Worm (Caenorhabditis elegans) whole organism, young adult: ENCODE data around the gene srx-26.
A peak's percentile ranks its signal among the peaks of the same experiment; 100 is the strongest.

Experiments used
- B0261.1 ChIP-seq: sonication (generic microtip); optimal IDR thresholded peaks from 2 replicates; lab custom pipeline; 2016; ENCODE audit warnings: mild to moderate bottlenecking, missing genetic modification characterization, moderate library complexity, missing compliant biosample characterization
- C06A6.2 ChIP-seq: fragments of 200-800 bp; sonication (Bioruptor generic); conservative IDR thresholded peaks from 2 replicates; pipeline ENCODE4 v1.3.6; 2022; ENCODE audit warnings: missing genetic modification characterization, missing compliant biosample characterization
- C17E4.6 ChIP-seq: fragments of 200-800 bp; sonication (Bioruptor generic); IDR thresholded peaks from 2 replicates; pipeline ENCODE4 v1.3.6; 2022; ENCODE audit warnings: missing genetic modification reagents, missing genetic modification characterization, missing compliant biosample characterization
- F23B12.7 ChIP-seq: sonication (generic microtip); optimal IDR thresholded peaks from 2 replicates; lab custom pipeline; 2017; ENCODE audit warnings: missing genetic modification characterization, mild to moderate bottlenecking, missing compliant biosample characterization, antibody characterized with exemption, moderate library complexity; ENCODE audit not compliant: insufficient read depth
- F33H1.4 ChIP-seq: fragments of 200-800 bp; sonication (Bioruptor generic); IDR thresholded peaks from 2 replicates; pipeline ENCODE4 v1.3.6; 2022; ENCODE audit warnings: missing genetic modification reagents, missing genetic modification characterization, missing compliant biosample characterization
- F52B5.7 ChIP-seq: sonication (generic microtip); optimal IDR thresholded peaks from 2 replicates; lab custom pipeline; 2016; ENCODE audit warnings: mild to moderate bottlenecking, missing genetic modification characterization, missing compliant biosample characterization
- F55B11.4 ChIP-seq: sonication (generic microtip); optimal IDR thresholded peaks from 2 replicates; lab custom pipeline; 2016; ENCODE audit warnings: missing compliant biosample characterization, missing genetic modification characterization, borderline replicate concordance; ENCODE audit not compliant: insufficient read depth
- K12H6.12 ChIP-seq: fragments of 200-800 bp; sonication (Bioruptor generic); optimal IDR thresholded peaks from 2 replicates; lab custom pipeline; 2018; ENCODE audit warnings: mild to moderate bottlenecking, missing genetic modification characterization, missing compliant biosample characterization
- Y53F4B.3 ChIP-seq: fragments of 200-800 bp; sonication (Bioruptor generic); IDR thresholded peaks from 2 replicates; pipeline ENCODE4 v1.3.6; 2022; ENCODE audit warnings: missing genetic modification reagents, missing genetic modification characterization, missing compliant biosample characterization
- Y56A3A.18 ChIP-seq: fragments of 200-800 bp; sonication (Bioruptor generic); IDR thresholded peaks from 2 replicates; pipeline ENCODE4 v1.3.6; 2022; ENCODE audit warnings: missing genetic modification reagents, missing genetic modification characterization, missing compliant biosample characterization
- Y67H2A.10 ChIP-seq: fragments of 200-800 bp; sonication (Bioruptor generic); conservative IDR thresholded peaks from 2 replicates; pipeline ENCODE4 v1.3.6; 2022; ENCODE audit warnings: missing genetic modification reagents, missing genetic modification characterization, missing compliant biosample characterization
- attf-3 ChIP-seq: fragments of 200-800 bp; sonication (Bioruptor generic); conservative IDR thresholded peaks from 2 replicates; pipeline ENCODE4 v1.3.6; 2022; ENCODE audit warnings: missing genetic modification reagents, missing genetic modification characterization, missing compliant biosample characterization
- attf-5 ChIP-seq: fragments of 200-800 bp; sonication (Bioruptor generic); optimal IDR thresholded peaks from 2 replicates; lab custom pipeline; 2018; ENCODE audit warnings: mild to moderate bottlenecking, missing genetic modification characterization, missing compliant biosample characterization
- ceh-91 ChIP-seq: fragments of 200-800 bp; sonication (Bioruptor generic); IDR thresholded peaks from 2 replicates; pipeline ENCODE4 v1.3.6; 2022; ENCODE audit warnings: missing genetic modification reagents, missing genetic modification characterization, missing compliant biosample characterization
- chd-7 ChIP-seq: sonication (generic microtip); optimal IDR thresholded peaks from 2 replicates; lab custom pipeline; 2016; ENCODE audit warnings: mild to moderate bottlenecking, missing genetic modification characterization, moderate library complexity, missing compliant biosample characterization
- die-1 ChIP-seq: sonication (generic microtip); optimal IDR thresholded peaks from 2 replicates; lab custom pipeline; 2016; ENCODE audit warnings: missing genotype, mild to moderate bottlenecking, missing genetic modification characterization, missing compliant biosample characterization
- dox-1 ChIP-seq: fragments of 200-800 bp; sonication (Bioruptor generic); IDR thresholded peaks from 2 replicates; pipeline ENCODE4 v1.3.6; 2022; ENCODE audit warnings: missing genetic modification reagents, missing genetic modification characterization, missing compliant biosample characterization
- egl-18 ChIP-seq: fragments of 200-800 bp; sonication (Bioruptor generic); IDR thresholded peaks from 2 replicates; pipeline ENCODE4 v1.3.6; 2022; ENCODE audit warnings: missing genetic modification reagents, missing genetic modification characterization, missing compliant biosample characterization
- egrh-3 ChIP-seq: fragments of 200-800 bp; sonication (Bioruptor generic); IDR thresholded peaks from 2 replicates; pipeline ENCODE4 v1.3.6; 2022; ENCODE audit warnings: missing genetic modification reagents, missing genetic modification characterization, missing compliant biosample characterization
- hlh-12 ChIP-seq: sonication (generic microtip); optimal IDR thresholded peaks from 2 replicates; lab custom pipeline; 2016; ENCODE audit warnings: missing genetic modification characterization, missing compliant biosample characterization
- hmg-1.2 ChIP-seq: fragments of 200-800 bp; sonication (Bioruptor generic); IDR thresholded peaks from 2 replicates; pipeline ENCODE4 v1.3.6; 2022; ENCODE audit warnings: missing genetic modification reagents, missing genetic modification characterization, missing compliant biosample characterization
- hmg-20 ChIP-seq: fragments of 200-800 bp; sonication (Bioruptor generic); IDR thresholded peaks from 2 replicates; pipeline ENCODE4 v1.3.6; 2022; ENCODE audit warnings: missing genetic modification reagents, missing genetic modification characterization, missing compliant biosample characterization
- hrde-1 ChIP-seq: sonication (generic microtip); optimal IDR thresholded peaks from 2 replicates; lab custom pipeline; 2016; ENCODE audit warnings: missing genetic modification characterization, mild to moderate bottlenecking, missing compliant biosample characterization, moderate library complexity, missing genotype, missing genetic modification reagents, borderline replicate concordance
- lin-26 ChIP-seq: fragments of 200-800 bp; sonication (Bioruptor generic); IDR thresholded peaks from 2 replicates; pipeline ENCODE4 v1.3.6; 2022; ENCODE audit warnings: missing genetic modification reagents, missing genetic modification characterization, missing compliant biosample characterization
- lsl-1 ChIP-seq: fragments of 200-800 bp; sonication (Bioruptor generic); optimal IDR thresholded peaks from 2 replicates; lab custom pipeline; 2018; ENCODE audit warnings: mild to moderate bottlenecking, missing genetic modification characterization, moderate library complexity, missing compliant biosample characterization
- lsy-27 ChIP-seq: sonication (generic microtip); optimal IDR thresholded peaks from 2 replicates; lab custom pipeline; 2017; ENCODE audit warnings: missing genetic modification characterization, mild to moderate bottlenecking, missing compliant biosample characterization, antibody characterized with exemption, missing genotype, borderline replicate concordance; ENCODE audit not compliant: insufficient read depth
- madf-10 ChIP-seq: sonication (generic microtip); optimal IDR thresholded peaks from 2 replicates; lab custom pipeline; 2016; ENCODE audit warnings: mild to moderate bottlenecking, missing genetic modification characterization, missing compliant biosample characterization
- mcd-1 ChIP-seq: fragments of 200-800 bp; sonication (Bioruptor generic); IDR thresholded peaks from 2 replicates; pipeline ENCODE4 v1.3.6; 2022; ENCODE audit warnings: missing genetic modification reagents, missing genetic modification characterization, missing compliant biosample characterization
- mel-28 ChIP-seq: sonication (generic microtip); optimal IDR thresholded peaks from 2 replicates; lab custom pipeline; 2016; ENCODE audit warnings: borderline replicate concordance, mild to moderate bottlenecking, missing genetic modification characterization, missing compliant biosample characterization
- mxl-1 ChIP-seq: sonication (generic microtip); optimal IDR thresholded peaks from 2 replicates; lab custom pipeline; 2016; ENCODE audit warnings: missing genetic modification characterization, missing compliant biosample characterization
- nfyb-1 ChIP-seq: fragments of 200-800 bp; sonication (Bioruptor generic); IDR thresholded peaks from 2 replicates; pipeline ENCODE4 v1.3.6; 2022; ENCODE audit warnings: missing genetic modification reagents, missing genetic modification characterization, missing compliant biosample characterization
- nhr-27 ChIP-seq: fragments of 200-800 bp; sonication (Bioruptor generic); optimal IDR thresholded peaks from 2 replicates; lab custom pipeline; 2018; ENCODE audit warnings: mild to moderate bottlenecking, missing genetic modification characterization, moderate library complexity, missing compliant biosample characterization
- pha-4 ChIP-seq: fragments of 150-350 bp; sonication (generic microtip); optimal IDR thresholded peaks from 2 replicates; lab custom pipeline; 2014; ENCODE audit warnings: missing biosample characterization, missing genetic modification reagents, missing genetic modification characterization
- repo-1 ChIP-seq: sonication (generic microtip); optimal IDR thresholded peaks from 2 replicates; lab custom pipeline; 2017; ENCODE audit warnings: mild to moderate bottlenecking, missing genetic modification characterization, missing compliant biosample characterization
- snpc-1.1 ChIP-seq: sonication (generic microtip); optimal IDR thresholded peaks from 2 replicates; lab custom pipeline; 2017; ENCODE audit warnings: missing genetic modification characterization, mild to moderate bottlenecking, missing compliant biosample characterization, antibody characterized with exemption, moderate library complexity, missing genotype, missing genetic modification reagents; ENCODE audit not compliant: insufficient read depth
- snpc-3.4 ChIP-seq: sonication (generic microtip); optimal IDR thresholded peaks from 2 replicates; lab custom pipeline; 2017; ENCODE audit warnings: missing genetic modification characterization, mild to moderate bottlenecking, missing compliant biosample characterization, antibody characterized with exemption, moderate library complexity, missing genotype, missing genetic modification reagents
- snpc-4 ChIP-seq, 5 experiments: fragments of 150-350 bp in 1 of 5; sonication (generic microtip) in 4 of 5; optimal IDR thresholded peaks; 2 replicates each; lab custom pipeline; 2014 to 2018; ENCODE audit warnings: missing genetic modification characterization in 5 of 5, missing biosample characterization in 3 of 5, antibody characterized with exemption in 2 of 5, mild to moderate bottlenecking in 2 of 5, missing compliant biosample characterization in 2 of 5, missing genotype in 2 of 5, moderate library complexity in 2 of 5, missing genetic modification reagents in 1 of 5
- somi-1 ChIP-seq: fragments of 200-800 bp; sonication (Bioruptor generic); optimal IDR thresholded peaks from 2 replicates; lab custom pipeline; 2018; ENCODE audit warnings: mild to moderate bottlenecking, missing genetic modification characterization, missing compliant biosample characterization
- tlf-1 ChIP-seq: fragments of 200-800 bp; sonication (Bioruptor generic); optimal IDR thresholded peaks from 2 replicates; lab custom pipeline; 2018; ENCODE audit warnings: mild to moderate bottlenecking, missing genetic modification characterization, missing compliant biosample characterization
- ztf-25 ChIP-seq: fragments of 200-800 bp; sonication (Bioruptor generic); IDR thresholded peaks from 2 replicates; pipeline ENCODE4 v1.3.6; 2022; ENCODE audit warnings: missing genetic modification reagents, missing genetic modification characterization, missing compliant biosample characterization
- ztf-26 ChIP-seq: sonication (generic microtip); optimal IDR thresholded peaks from 2 replicates; lab custom pipeline; 2017; ENCODE audit warnings: missing genetic modification characterization, missing compliant biosample characterization
- ztf-3 ChIP-seq: fragments of 200-800 bp; sonication (Bioruptor generic); optimal IDR thresholded peaks from 2 replicates; lab custom pipeline; 2018; ENCODE audit warnings: mild to moderate bottlenecking, missing genetic modification characterization, missing compliant biosample characterization
- ztf-6 ChIP-seq: fragments of 200-800 bp; sonication (Bioruptor generic); IDR thresholded peaks from 2 replicates; pipeline ENCODE4 v1.3.6; 2022; ENCODE audit warnings: missing genetic modification reagents, missing genetic modification characterization, missing compliant biosample characterization

The srx-26 gene

DNA sequence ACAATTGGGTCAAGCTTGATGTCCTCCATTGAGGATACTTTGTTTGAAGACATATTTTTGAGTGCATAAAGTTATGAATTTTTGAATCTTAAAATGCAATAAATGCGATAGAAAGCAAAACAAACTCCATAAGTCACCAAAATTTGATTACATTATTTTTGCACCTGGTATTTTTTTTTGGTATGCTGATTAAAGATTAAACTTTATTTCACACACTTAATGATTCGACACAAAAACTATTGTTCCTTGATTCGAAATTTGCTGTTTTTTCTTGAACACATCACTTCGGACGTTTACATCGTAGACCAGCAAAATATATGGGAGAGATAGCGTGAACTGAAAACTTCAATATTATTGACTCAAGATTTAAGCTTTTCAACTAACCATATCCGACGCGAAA is 12.7 kb downstream of the srx-26 start, which contains the start of gene srg-61:
srg-61 (minus strand) TSS at position 101 of the 400 bp plus-strand sequence.
- TF ChIP-seq ztf-3 (GFP tag; lab: Kevin White, UChicago), result no peak
- no peak for TF ChIP-seq hmg-20 (GFP tag; lab: Robert Waterston, UW)
- no peak for TF ChIP-seq dox-1 (GFP tag; lab: Robert Waterston, UW)
- no peak for TF ChIP-seq die-1 (tag; lab: Kevin White, UChicago)
- no peak for TF ChIP-seq chd-7 (tag; lab: Kevin White, UChicago)
- no peak for TF ChIP-seq pha-4 (tag; lab: Kevin White, UChicago)
- no peak for TF ChIP-seq ztf-26
- no peak for TF ChIP-seq Y53F4B.3 (GFP tag; lab: Robert Waterston, UW)
- TF ChIP-seq F33H1.4 (GFP tag; lab: Robert Waterston, UW), result no peak
- no peak for TF ChIP-seq somi-1 (GFP tag; lab: Kevin White, UChicago)
- TF ChIP-seq madf-10 (tag; lab: Kevin White, UChicago), result no peak
- no peak for TF ChIP-seq egl-18 (GFP tag; lab: Robert Waterston, UW)
- no peak for TF ChIP-seq hlh-12
- TF ChIP-seq F55B11.4, result no peak
- no peak for TF ChIP-seq attf-3 (GFP tag; lab: Robert Waterston, UW)
- no peak for TF ChIP-seq Y56A3A.18
- no peak for TF ChIP-seq nfyb-1 (GFP tag; lab: Robert Waterston, UW)

DNA sequence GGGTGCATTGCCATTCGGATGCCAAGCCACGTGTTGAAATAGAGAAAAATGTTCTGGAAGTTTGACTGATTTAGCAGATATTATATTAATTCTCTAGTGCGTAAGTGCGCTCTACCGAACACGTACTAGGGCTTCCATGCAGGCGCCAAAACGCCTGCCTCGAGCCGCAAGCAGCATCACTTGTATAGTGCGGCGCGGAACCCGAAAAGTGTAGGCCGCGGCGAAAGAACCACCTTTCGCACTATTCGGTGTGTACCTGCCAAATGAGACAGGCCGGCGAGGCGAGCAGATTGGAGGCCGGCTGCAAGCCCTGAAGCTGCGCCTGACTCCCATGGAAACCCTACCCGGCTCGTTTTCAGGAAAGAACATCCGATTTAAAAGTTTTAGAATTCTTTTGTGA is 13.3 kb downstream of the srx-26 start:
- TF ChIP-seq snpc-4 (GFP tag; optimal IDR thresholded peaks at IDR 0.05; lab: Kevin White, UChicago) (peak; percentile 80), snpc-4 (tag; optimal IDR thresholded peaks at IDR 0.05; lab: Kevin White, UChicago) (peak in 3 of 4 experiments; percentile 83 to 93 (median 92)), snpc-1.1 (tag; lab: Kevin White, UChicago) (peak; percentile 82), attf-5 (GFP tag; lab: Kevin White, UChicago) (no peak), hlh-12 (no peak), egrh-3 (GFP tag; lab: Robert Waterston, UW) (peak; percentile 37; the same call in 1 of the 2 replicates), K12H6.12 (tag; lab: Kevin White, UChicago) (no peak), pha-4 (tag; lab: Kevin White, UChicago) (no peak), snpc-3.4 (tag; lab: Kevin White, UChicago) (peak; percentile 24), lsl-1 (GFP tag; lab: Kevin White, UChicago) (peak; percentile 6), C17E4.6 (no peak), ztf-25 (GFP tag; lab: Robert Waterston, UW) (no peak), lin-26 (GFP tag; lab: Robert Waterston, UW) (peak; percentile 56; the same call in 1 of the 2 replicates), repo-1 (tag; lab: Kevin White, UChicago) (no peak)

DNA sequence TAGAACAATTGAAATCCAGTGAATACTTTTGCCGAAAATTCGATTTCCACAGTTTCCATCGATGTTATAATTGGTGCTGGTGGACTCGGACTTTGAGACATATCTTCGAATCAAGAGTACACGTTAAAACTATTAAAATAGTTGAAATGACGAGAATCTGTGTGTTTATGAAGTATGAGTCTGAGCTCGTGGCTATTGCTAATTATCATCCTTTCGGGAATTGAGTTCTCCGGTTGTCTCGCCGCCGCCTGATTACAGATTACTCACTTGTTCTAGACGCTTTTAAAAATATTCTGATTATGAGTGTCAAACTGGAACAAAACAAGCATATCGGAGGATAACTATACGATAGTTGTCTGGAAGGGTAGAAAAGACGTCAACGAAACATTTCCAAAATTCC is 14.7 kb downstream of the srx-26 start, which contains the start of gene srg-56:
srg-56 (minus strand) TSS at position 101 of the 400 bp plus-strand sequence.
- TF ChIP-seq mxl-1 (tag; lab: Kevin White, UChicago) (no peak), ztf-6 (no peak), tlf-1 (GFP tag; lab: Kevin White, UChicago) (no peak), B0261.1 (tag; lab: Kevin White, UChicago) (no peak)

DNA sequence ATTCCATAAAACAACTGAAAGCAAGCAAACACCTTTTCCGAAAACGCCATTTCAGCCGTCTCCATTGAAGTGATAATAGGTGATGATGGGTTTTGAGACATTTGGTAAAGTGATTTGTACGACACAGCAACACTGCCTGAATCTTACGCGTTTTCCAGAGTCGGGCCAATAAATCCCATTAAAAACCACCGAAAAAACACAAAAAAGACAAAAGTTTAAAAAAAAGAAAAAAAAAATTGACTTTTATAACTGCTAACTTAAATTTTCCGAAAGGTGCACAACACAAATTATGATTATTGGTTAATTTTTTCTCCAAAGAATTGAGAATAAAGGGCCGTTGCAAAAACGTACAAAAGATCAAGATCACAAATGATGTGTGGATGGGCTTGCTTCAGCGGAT is 18.5 kb downstream of the srx-26 start, which contains the start of gene srg-57:
srg-57 (minus strand) TSS at position 101 of the 400 bp plus-strand sequence.
- TF ChIP-seq ztf-26, result no peak
- TF ChIP-seq nhr-27 (tag; lab: Kevin White, UChicago), result no peak
- TF ChIP-seq F23B12.7 (tag; lab: Kevin White, UChicago), result no peak
- no peak for TF ChIP-seq mcd-1 (GFP tag; lab: Robert Waterston, UW)
- no peak for TF ChIP-seq hmg-1.2 (GFP tag; lab: Robert Waterston, UW)
- no peak for TF ChIP-seq Y67H2A.10 (GFP tag; lab: Robert Waterston, UW)
- TF ChIP-seq hlh-12, result no peak
- TF ChIP-seq ceh-91 (GFP tag; lab: Robert Waterston, UW), result no peak
- TF ChIP-seq hrde-1 (tag; lab: Kevin White, UChicago), result no peak
- TF ChIP-seq attf-3 (GFP tag; lab: Robert Waterston, UW), result no peak
- no peak for TF ChIP-seq F52B5.7 (tag; lab: Kevin White, UChicago)
- TF ChIP-seq madf-10 (tag; lab: Kevin White, UChicago), result no peak
- no peak for TF ChIP-seq lsy-27
- no peak for TF ChIP-seq mel-28 (tag; lab: Kevin White, UChicago)
- TF ChIP-seq C06A6.2, result no peak
